Fruit fly (Drosophila melanogaster): ENCODE measurements around the gene CG31769.
A peak's percentile ranks its signal among the peaks of the same experiment; 100 is the strongest.

The CG31769 gene

dm6 chr2L:14141238-14141637, 30.7 kb upstream of the CG31769 start (continued):
- TF ChIP-seq nmo (GFP tag; optimal IDR thresholded peaks at IDR 0.05): peak; percentile 17
- peak; percentile 26 for TF ChIP-seq org-1 (GFP tag; optimal IDR thresholded peaks at IDR 0.05)
- no peak for TF ChIP-seq en (GFP tag; optimal IDR thresholded peaks at IDR 0.05)
- no peak for TF ChIP-seq Stat92E (GFP tag; optimal IDR thresholded peaks at IDR 0.05)
- no peak for TF ChIP-seq CG30020 (tag; optimal IDR thresholded peaks at IDR 0.05)
- no peak for TF ChIP-seq pzg (GFP tag; optimal IDR thresholded peaks at IDR 0.05)
- TF ChIP-seq psq (GFP tag; optimal IDR thresholded peaks at IDR 0.05): no peak
- no peak for TF ChIP-seq insv (GFP tag; optimal IDR thresholded peaks at IDR 0.05)
- TF ChIP-seq CG1024 (GFP tag; IDR thresholded peaks at IDR 0.05): no peak
- TF ChIP-seq CG18011 (GFP tag; optimal IDR thresholded peaks at IDR 0.05): no peak
- TF ChIP-seq jumu (GFP tag; optimal IDR thresholded peaks at IDR 0.05): no peak
- no peak for TF ChIP-seq Ssrp (tag; optimal IDR thresholded peaks at IDR 0.05)
- no peak for TF ChIP-seq hb (GFP tag; IDR thresholded peaks at IDR 0.05; ENCODE audit: partially characterized antibody)
- no peak for TF ChIP-seq bab2 (GFP tag; optimal IDR thresholded peaks at IDR 0.05)
- TF ChIP-seq da (GFP tag; optimal IDR thresholded peaks at IDR 0.05): no peak
- TF ChIP-seq kni (GFP tag; optimal IDR thresholded peaks at IDR 0.05): no peak
- no peak for TF ChIP-seq CG12942 (GFP tag; optimal IDR thresholded peaks at IDR 0.05)
- peak; percentile 21 for TF ChIP-seq pros (GFP tag; optimal IDR thresholded peaks at IDR 0.05)
- TF ChIP-seq corto (GFP tag; optimal IDR thresholded peaks at IDR 0.05): no peak
- TF ChIP-seq TFAM (GFP tag; optimal IDR thresholded peaks at IDR 0.05): no peak
- TF ChIP-seq trh (GFP tag; optimal IDR thresholded peaks at IDR 0.05): no peak
- TF ChIP-seq HmgZ (tag; optimal IDR thresholded peaks at IDR 0.05): no peak
- no peak for TF ChIP-seq CG14667 (GFP tag; IDR thresholded peaks at IDR 0.05)
- TF ChIP-seq dan (GFP tag; IDR thresholded peaks at IDR 0.05): no peak
- TF ChIP-seq ssp (GFP tag; IDR thresholded peaks at IDR 0.05): no peak
- TF ChIP-seq nau (GFP tag; optimal IDR thresholded peaks at IDR 0.05): no peak
- no peak for TF ChIP-seq CG5953 (GFP tag; IDR thresholded peaks at IDR 0.05)
- no peak for TF ChIP-seq CG11560 (tag; IDR thresholded peaks at IDR 0.05)
- TF ChIP-seq ac (GFP tag; optimal IDR thresholded peaks at IDR 0.05): no peak
- TF ChIP-seq CrebB (tag; optimal IDR thresholded peaks at IDR 0.05): no peak
- TF ChIP-seq maf-S (GFP tag; optimal IDR thresholded peaks at IDR 0.05): no peak
- no peak for TF ChIP-seq bigmax (GFP tag; optimal IDR thresholded peaks at IDR 0.05)
- 0 out of 2 replicates have a peak, but pooled peaks have one; percentile 29 for TF ChIP-seq Nf-YA (GFP tag; IDR thresholded peaks at IDR 0.05)
- no peak for TF ChIP-seq ems (GFP tag; optimal IDR thresholded peaks at IDR 0.05)
- peak; percentile 75 for TF ChIP-seq CG2678 (tag; optimal IDR thresholded peaks at IDR 0.05)
- TF ChIP-seq CG12769 (tag; optimal IDR thresholded peaks at IDR 0.05): peak; percentile 63
- TF ChIP-seq CG8478 (optimal IDR thresholded peaks at IDR 0.05): no peak
- TF ChIP-seq CG17802 (tag; optimal IDR thresholded peaks at IDR 0.05): no peak
- TF ChIP-seq CG2116 (GFP tag; optimal IDR thresholded peaks at IDR 0.05): no peak
- TF ChIP-seq CG12155 (GFP tag; optimal IDR thresholded peaks at IDR 0.05): no peak
- TF ChIP-seq ERR (GFP tag; optimal IDR thresholded peaks at IDR 0.05): peak; percentile 28
- TF ChIP-seq E2f2 (GFP tag; IDR thresholded peaks at IDR 0.05): 0 out of 2 replicates have a peak, but pooled peaks have one; percentile 17
- TF ChIP-seq Six4 (GFP tag; optimal IDR thresholded peaks at IDR 0.05): no peak
- no peak for TF ChIP-seq CG13287 (GFP tag; IDR thresholded peaks at IDR 0.05; ENCODE audit: partially characterized antibody)
- TF ChIP-seq twi (tag; optimal IDR thresholded peaks at IDR 0.05): no peak
- TF ChIP-seq cwo (GFP tag; optimal IDR thresholded peaks at IDR 0.05): peak; percentile 62
- no peak for TF ChIP-seq CG7928 (GFP tag; optimal IDR thresholded peaks at IDR 0.05)
- peak; percentile 61 for TF ChIP-seq CG7839 (tag; optimal IDR thresholded peaks at IDR 0.05)
- no peak for TF ChIP-seq CHES-1-like (GFP tag; optimal IDR thresholded peaks at IDR 0.05)
- no peak for TF ChIP-seq Scr (GFP tag; IDR thresholded peaks at IDR 0.05; ENCODE audit: partially characterized antibody)
- no peak for TF ChIP-seq ham (GFP tag; IDR thresholded peaks at IDR 0.05)

Measured in whole organism, embryonic.